Fruit fly (Drosophila melanogaster) whole organism, wandering third instar larva: ENCODE measurements around the gene pcm.

Experiments
- CrebA ChIP-seq: fragments of 200-800 bp; sonication (Bioruptor generic); optimal IDR thresholded peaks from 2 replicates; lab custom pipeline; 2016; ENCODE audit warnings: missing biosample characterization, mild to moderate bottlenecking, missing genetic modification characterization, borderline replicate concordance
- GATAd ChIP-seq: sonication (Bioruptor generic); optimal IDR thresholded peaks from 2 replicates; lab custom pipeline; 2016; ENCODE audit warnings: missing biosample characterization, missing genetic modification characterization
- Hr78 ChIP-seq: fragments of >200 bp; optimal IDR thresholded peaks from 2 replicates; lab custom pipeline; 2017; ENCODE audit warnings: missing biosample characterization, missing genetic modification characterization
- Hr83 ChIP-seq: fragments of 200-300 bp; sonication (Bioruptor generic); optimal IDR thresholded peaks from 2 replicates; lab custom pipeline; 2016; ENCODE audit warnings: missing biosample characterization, mild to moderate bottlenecking, missing genetic modification characterization, moderate library complexity; ENCODE audit not compliant: poor library complexity, severe bottlenecking
- Mio ChIP-seq: sonication (Bioruptor generic); optimal IDR thresholded peaks from 2 replicates; lab custom pipeline; 2016; ENCODE audit warnings: missing biosample characterization, missing genetic modification characterization
- OdsH ChIP-seq: fragments of 200-800 bp; sonication (Bioruptor generic); optimal IDR thresholded peaks from 2 replicates; lab custom pipeline; 2016; ENCODE audit warnings: missing biosample characterization, mild to moderate bottlenecking, missing genetic modification characterization
- Rel ChIP-seq, 2 experiments: fragments of 200-800 bp; sonication (Bioruptor generic) in 1 of 2; optimal IDR thresholded peaks; 2 replicates in 1 of 2; 3 replicates in 1 of 2; lab custom pipeline; 2016 to 2019; ENCODE audit warnings: mild to moderate bottlenecking in 2 of 2, missing biosample characterization in 2 of 2, missing genetic modification characterization in 2 of 2, moderate library complexity in 1 of 2
- dsf ChIP-seq: sonication (Bioruptor generic); optimal IDR thresholded peaks from 2 replicates; lab custom pipeline; 2016; ENCODE audit warnings: missing biosample characterization, missing genetic modification characterization, borderline replicate concordance
- lola ChIP-seq: fragments of >200 bp; optimal IDR thresholded peaks from 2 replicates; lab custom pipeline; 2017; ENCODE audit warnings: missing biosample characterization, missing genetic modification characterization
- sage ChIP-seq: fragments of 200-800 bp; sonication (Bioruptor generic); optimal IDR thresholded peaks from 2 replicates; lab custom pipeline; 2016; ENCODE audit warnings: missing biosample characterization, mild to moderate bottlenecking, missing genetic modification characterization
- sv ChIP-seq: fragments of 200-800 bp; sonication (Bioruptor generic); optimal IDR thresholded peaks from 3 replicates; lab custom pipeline; 2016; ENCODE audit warnings: missing biosample characterization, missing genetic modification characterization
- usp ChIP-seq: fragments of >200 bp; optimal IDR thresholded peaks from 2 replicates; lab custom pipeline; 2017; ENCODE audit warnings: missing biosample characterization, missing genetic modification characterization
- woc ChIP-seq: sonication (Bioruptor generic); optimal IDR thresholded peaks from 2 replicates; lab custom pipeline; 2016; ENCODE audit warnings: missing biosample characterization, mild to moderate bottlenecking, missing genetic modification characterization

- TF ChIP-seq Rel (GFP tag; optimal IDR thresholded peaks at IDR 0.05; lab: Kevin White, UChicago) (no peak), Rel (tag; optimal IDR thresholded peaks at IDR 0.05; lab: Kevin White, UChicago) (no peak), OdsH (GFP tag; lab: Kevin White, UChicago) (no peak), sage (GFP tag; lab: Kevin White, UChicago) (no peak), lola (GFP tag; lab: Kevin White, UChicago) (no peak), CrebA (GFP tag; lab: Kevin White, UChicago) (no peak), dsf (GFP tag; lab: Kevin White, UChicago) (no peak), woc (no peak), Hr78 (GFP tag; lab: Kevin White, UChicago) (no peak), GATAd (GFP tag; lab: Kevin White, UChicago) (no peak), usp (no peak), Hr83 (GFP tag; lab: Kevin White, UChicago) (no peak), sv (GFP tag; lab: Kevin White, UChicago) (no peak), Mio (GFP tag; lab: Kevin White, UChicago) (no peak)
Observed at dm6 chrX:19448297-19448696, 43.5 kb downstream of the pcm start.
